Worm (Caenorhabditis elegans) whole organism, L2 larva: ENCODE data around the gene K09F5.6.

Experiments used
- ama-1 ChIP-seq: fragments of 150-350 bp; optimal IDR thresholded peaks from 2 replicates; lab custom pipeline; 2018; ENCODE audit warnings: inconsistent platforms
- dmd-4 ChIP-seq: sonication (generic microtip); optimal IDR thresholded peaks from 2 replicates; lab custom pipeline; 2017; ENCODE audit warnings: missing biosample characterization, missing genetic modification characterization
- fos-1 ChIP-seq: fragments of 150-350 bp; optimal IDR thresholded peaks from 2 replicates; lab custom pipeline; 2014; ENCODE audit warnings: missing biosample characterization, missing genetic modification characterization
- lin-39 ChIP-seq: fragments of 150-350 bp; optimal IDR thresholded peaks from 2 replicates; lab custom pipeline; 2014; ENCODE audit warnings: missing biosample characterization, missing genetic modification reagents, missing genetic modification characterization
- mab-5 ChIP-seq: fragments of 150-350 bp; optimal IDR thresholded peaks from 2 replicates; lab custom pipeline; 2014; ENCODE audit warnings: missing biosample characterization, missing genetic modification characterization
- nhr-11 ChIP-seq: fragments of 150-350 bp; optimal IDR thresholded peaks from 2 replicates; lab custom pipeline; 2014; ENCODE audit warnings: missing biosample characterization, missing genetic modification characterization
- ztf-4 ChIP-seq: fragments of 150-350 bp; optimal IDR thresholded peaks from 2 replicates; lab custom pipeline; 2014; ENCODE audit warnings: missing biosample characterization, missing genetic modification characterization

DNA sequence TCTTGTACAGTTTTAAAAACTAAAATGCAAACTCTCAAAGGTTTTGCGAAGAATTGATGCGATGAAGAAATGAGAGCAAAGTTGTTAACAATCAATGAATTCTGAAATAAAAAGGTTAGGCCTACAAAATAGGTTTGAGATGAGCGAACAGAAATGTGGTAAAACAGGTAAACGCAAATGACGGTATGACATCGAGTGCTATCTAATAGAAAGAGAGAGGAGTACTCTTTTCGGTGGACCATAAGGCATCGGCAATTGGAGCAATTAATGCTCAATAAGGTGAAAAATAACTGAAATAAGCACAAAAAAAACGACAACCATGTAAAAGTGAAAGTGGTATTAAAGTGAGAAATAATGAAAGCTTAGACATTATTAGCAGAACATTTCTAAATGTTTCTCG is 17.1 kb downstream of the K09F5.6 start, which contains the start of gene set-12:
- no peak for TF ChIP-seq nhr-11 (tag; lab: Kevin White, UChicago)
- TF ChIP-seq ztf-4 (tag; lab: Kevin White, UChicago) = no peak
- no peak for TF ChIP-seq dmd-4
- no peak for TF ChIP-seq mab-5 (tag; lab: Kevin White, UChicago)
- no peak for TF ChIP-seq fos-1 (tag; lab: Kevin White, UChicago)
- no peak for TF ChIP-seq lin-39 (tag; lab: Kevin White, UChicago)
- no peak for TF ChIP-seq ama-1 (lab: Kevin White, UChicago)
